Worm (Caenorhabditis elegans): ENCODE measurements around the gene T04B8.1.

DNA sequence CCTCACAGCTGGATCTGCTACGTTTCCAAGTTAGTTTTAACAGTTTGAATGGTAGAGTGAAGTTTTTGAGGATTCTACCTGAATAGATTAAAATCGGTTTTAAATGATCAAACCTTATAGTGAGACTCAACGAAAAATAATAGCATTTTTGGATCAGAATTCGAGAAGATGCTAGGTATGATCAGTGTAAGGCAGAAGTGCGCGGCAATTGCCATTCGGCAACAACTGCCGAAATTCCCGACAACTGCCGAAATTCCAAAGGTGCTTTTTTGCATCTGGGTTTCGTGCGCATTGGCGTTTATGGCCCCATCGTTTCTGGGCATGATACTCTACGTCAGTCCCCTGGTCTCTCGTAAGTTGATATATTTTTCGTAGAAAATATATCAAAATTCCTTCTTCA is 49.4 kb downstream of the T04B8.1 start, which contains the start of gene T02H6.6:
- TF ChIP-seq klf-2 (GFP tag; conservative IDR thresholded peaks at IDR 0.05) (no peak), T22C8.4 (GFP tag; IDR thresholded peaks at IDR 0.05) (no peak), ztf-29 (GFP tag; IDR thresholded peaks at IDR 0.05) (no peak), ref-1 (GFP tag; conservative IDR thresholded peaks at IDR 0.05) (no peak), ztf-23 (GFP tag; IDR thresholded peaks at IDR 0.05) (no peak), cog-1 (tag; optimal IDR thresholded peaks at IDR 0.05) (no peak), med-1 (GFP tag; optimal IDR thresholded peaks at IDR 0.05; ENCODE audit: insufficient read depth) (no peak), flt-1 (GFP tag; IDR thresholded peaks at IDR 0.05) (no peak)

Measured in whole organism, midembryonic.